Fruit fly (Drosophila melanogaster): ENCODE results near the gene mex1.
A peak's percentile ranks its signal among the peaks of the same experiment; 100 is the strongest.

The mex1 gene

dm6 chr3L:15566484-15566955 is 47.1 kb upstream of the mex1 start (continued):
- TF ChIP-seq da (GFP tag; optimal IDR thresholded peaks at IDR 0.05) (peak; percentile 62), CrebB (tag; optimal IDR thresholded peaks at IDR 0.05) (peak; percentile 90), CG10543 (GFP tag; optimal IDR thresholded peaks at IDR 0.05) (peak; percentile 98), CG3995 (GFP tag; optimal IDR thresholded peaks at IDR 0.05) (no peak), CG16863 (GFP tag; optimal IDR thresholded peaks at IDR 0.05) (peak; percentile 42), CG7745 (tag; optimal IDR thresholded peaks at IDR 0.05) (peak; percentile 70), CG10209 (GFP tag; optimal IDR thresholded peaks at IDR 0.05) (peak; percentile 80), HLHmδ (GFP tag; optimal IDR thresholded peaks at IDR 0.05) (peak; percentile 77), E2f2 (GFP tag; IDR thresholded peaks at IDR 0.05) (no peak), hb (GFP tag; IDR thresholded peaks at IDR 0.05; ENCODE audit: partially characterized antibody) (no peak), CG7786 (GFP tag; optimal IDR thresholded peaks at IDR 0.05) (no peak), CG9727 (GFP tag; optimal IDR thresholded peaks at IDR 0.05) (peak; percentile 68), en (GFP tag; optimal IDR thresholded peaks at IDR 0.05) (peak; percentile 46), Dad (GFP tag; optimal IDR thresholded peaks at IDR 0.05) (peak; percentile 22), ftz-f1 (GFP tag; optimal IDR thresholded peaks at IDR 0.05) (peak; percentile 62), Kr (GFP tag; optimal IDR thresholded peaks at IDR 0.05) (peak; percentile 47), Awh (GFP tag; IDR thresholded peaks at IDR 0.05) (peak; percentile 62), bsh (GFP tag; optimal IDR thresholded peaks at IDR 0.05) (peak in 1 of 2 experiments; percentile 56), H15 (GFP tag; IDR thresholded peaks at IDR 0.05) (no peak), insv (GFP tag; optimal IDR thresholded peaks at IDR 0.05) (peak in 1 of 2 experiments; percentile 53), gfzf (GFP tag; optimal IDR thresholded peaks at IDR 0.05) (no peak), CG8388 (GFP tag; optimal IDR thresholded peaks at IDR 0.05) (peak; percentile 63), Rfx (GFP tag; IDR thresholded peaks at IDR 0.05) (peak; percentile 60; the same call in 1 of the 2 replicates), Max (GFP tag; optimal IDR thresholded peaks at IDR 0.05) (no peak), run (tag; optimal IDR thresholded peaks at IDR 0.05) (peak; percentile 73), CG1647 (GFP tag; optimal IDR thresholded peaks at IDR 0.05) (peak; percentile 30), CG3163 (GFP tag; optimal IDR thresholded peaks at IDR 0.05) (peak; percentile 19), CG9817 (tag; optimal IDR thresholded peaks at IDR 0.05) (peak; percentile 36), wek (GFP tag; optimal IDR thresholded peaks at IDR 0.05) (peak; percentile 76), CG17385 (GFP tag; optimal IDR thresholded peaks at IDR 0.05) (no peak), CG5953 (GFP tag; IDR thresholded peaks at IDR 0.05) (no peak), CG4707 (GFP tag; optimal IDR thresholded peaks at IDR 0.05) (peak; percentile 70), tgo (GFP tag; IDR thresholded peaks at IDR 0.05) (peak; percentile 30; the same call in 1 of the 3 replicates), CG13424 (tag; optimal IDR thresholded peaks at IDR 0.05) (peak; percentile 64), CG18262 (tag; optimal IDR thresholded peaks at IDR 0.05) (peak; percentile 48), CG1603 (tag; optimal IDR thresholded peaks at IDR 0.05) (peak; percentile 39), CG17568 (GFP tag; optimal IDR thresholded peaks at IDR 0.05) (no peak), CG2202 (tag; optimal IDR thresholded peaks at IDR 0.05) (peak; percentile 45), gce (GFP tag; IDR thresholded peaks at IDR 0.05) (no peak), salm (tag; optimal IDR thresholded peaks at IDR 0.05) (peak; percentile 53), CG31224 (GFP tag; IDR thresholded peaks at IDR 0.05) (no peak), stwl (tag; optimal IDR thresholded peaks at IDR 0.05) (no peak), CG7357 (GFP tag; IDR thresholded peaks at IDR 0.05) (0 out of 3 replicates have a peak, but pooled peaks have one; percentile 7), CG6175 (GFP tag; IDR thresholded peaks at IDR 0.05) (peak; percentile 54; the same call in 1 of the 3 replicates), E2f1 (GFP tag; IDR thresholded peaks at IDR 0.05) (peak; percentile 57; the same call in 1 of the 2 replicates), vvl (GFP tag; IDR thresholded peaks at IDR 0.05) (peak; percentile 69), Meics (GFP tag; optimal IDR thresholded peaks at IDR 0.05) (peak; percentile 62), Sry-δ (GFP tag; optimal IDR thresholded peaks at IDR 0.05) (no peak), Xrp1 (GFP tag; IDR thresholded peaks at IDR 0.05) (peak; percentile 70), CG17359 (tag; optimal IDR thresholded peaks at IDR 0.05) (no peak)

Measured in whole organism, embryonic.